Worm (Caenorhabditis elegans): ENCODE data around the gene D1086.18.

ce11 chrV:14128858-14129257 is 43.2 kb downstream of the D1086.18 start:
- TF ChIP-seq snpc-4 (tag; optimal IDR thresholded peaks at IDR 0.05), result no peak
- TF ChIP-seq nhr-76 (tag; optimal IDR thresholded peaks at IDR 0.05), result no peak
